Worm (Caenorhabditis elegans) whole organism, L3 larva: Measurements from ENCODE around the gene F11E6.8.

ENCODE experiments used
- ceh-28 ChIP-seq: fragments of 150-350 bp; optimal IDR thresholded peaks from 2 replicates; lab custom pipeline; 2014; ENCODE audit warnings: missing biosample characterization, missing genetic modification reagents, missing genetic modification characterization
- nhr-11 ChIP-seq: fragments of 150-350 bp; optimal IDR thresholded peaks from 2 replicates; lab custom pipeline; 2014; ENCODE audit warnings: missing biosample characterization, missing genetic modification characterization
- nhr-237 ChIP-seq: fragments of 150-350 bp; optimal IDR thresholded peaks from 2 replicates; lab custom pipeline; 2014; ENCODE audit warnings: missing biosample characterization, missing genetic modification characterization
- unc-39 ChIP-seq: sonication (generic microtip); optimal IDR thresholded peaks from 4 replicates; lab custom pipeline; 2017; ENCODE audit warnings: missing biosample characterization, missing genetic modification characterization

ce11 chrIV:17406119-17406518 is 44.2 kb downstream of the F11E6.8 start:
- TF ChIP-seq nhr-237 (tag; lab: Kevin White, UChicago) = no peak
- TF ChIP-seq unc-39 (tag; lab: Kevin White, UChicago) = no peak
- TF ChIP-seq nhr-11 = no peak
- no peak for TF ChIP-seq ceh-28 (tag; lab: Kevin White, UChicago)
